Worm (Caenorhabditis elegans): ENCODE results near the gene C34C12.1.

C34C12.1 gene

ce11 chrIII:3476245-3476644, 22.1 kb downstream of the C34C12.1 start (continued):
- no peak for TF ChIP-seq ceh-45 (GFP tag; IDR thresholded peaks at IDR 0.05)
- peak; percentile 86 for TF ChIP-seq pag-3 (tag; optimal IDR thresholded peaks at IDR 0.05; ENCODE audit: borderline replicate concordance)
- TF ChIP-seq ceh-24 (tag; optimal IDR thresholded peaks at IDR 0.05), result no peak
- no peak for TF ChIP-seq sox-2 (GFP tag; IDR thresholded peaks at IDR 0.05)
- no peak for TF ChIP-seq ceh-6 (GFP tag; optimal IDR thresholded peaks at IDR 0.05)
- peak; percentile 72 for TF ChIP-seq ttx-3 (tag; optimal IDR thresholded peaks at IDR 0.05)
- peak; percentile 96 for TF ChIP-seq ceh-2 (tag; optimal IDR thresholded peaks at IDR 0.05)
- TF ChIP-seq hlh-30 (tag; optimal IDR thresholded peaks at IDR 0.05; ENCODE audit: insufficient read depth), result no peak
- TF ChIP-seq eyg-1 (tag; optimal IDR thresholded peaks at IDR 0.05), result peak; percentile 51
- no peak for TF ChIP-seq npax-4 (tag; optimal IDR thresholded peaks at IDR 0.05)
- TF ChIP-seq ceh-19 (GFP tag; optimal IDR thresholded peaks at IDR 0.05), result peak; percentile 59
- peak; percentile 73 for TF ChIP-seq ztf-16 (tag; optimal IDR thresholded peaks at IDR 0.05)
- peak; percentile 95 for TF ChIP-seq fax-1 (tag; optimal IDR thresholded peaks at IDR 0.05)
- TF ChIP-seq lim-6 (tag; optimal IDR thresholded peaks at IDR 0.05), result peak; percentile 94
- TF ChIP-seq nfya-1 (tag; optimal IDR thresholded peaks at IDR 0.05), result no peak
- no peak for TF ChIP-seq odd-2 (tag; optimal IDR thresholded peaks at IDR 0.05)
- TF ChIP-seq gmeb-2 (tag; optimal IDR thresholded peaks at IDR 0.05), result peak; percentile 43
- TF ChIP-seq rnt-1 (tag; optimal IDR thresholded peaks at IDR 0.05), result peak; percentile 87
- TF ChIP-seq hlh-8 (tag; optimal IDR thresholded peaks at IDR 0.05), result peak; percentile 93
- no peak for TF ChIP-seq sox-4 (tag; optimal IDR thresholded peaks at IDR 0.05)
- peak; percentile 70 for TF ChIP-seq unc-42 (tag; optimal IDR thresholded peaks at IDR 0.05)
- peak; percentile 82 for TF ChIP-seq unc-86 (tag; optimal IDR thresholded peaks at IDR 0.05)
- TF ChIP-seq K09A11.1 (tag; optimal IDR thresholded peaks at IDR 0.05; ENCODE audit: insufficient read depth), result no peak
- no peak for TF ChIP-seq hlh-13 (GFP tag; optimal IDR thresholded peaks at IDR 0.05)
- peak; percentile 97 for TF ChIP-seq tbx-2 (tag; optimal IDR thresholded peaks at IDR 0.05)
- TF ChIP-seq pax-1 (tag; optimal IDR thresholded peaks at IDR 0.05), result no peak
- TF ChIP-seq F13H6.1 (tag; optimal IDR thresholded peaks at IDR 0.05), result peak; percentile 79
- peak; percentile 81 for TF ChIP-seq hlh-15 (tag; optimal IDR thresholded peaks at IDR 0.05)
- TF ChIP-seq ceh-22 (tag; optimal IDR thresholded peaks at IDR 0.05), result no peak
- peak; percentile 44 for TF ChIP-seq dmd-4 (tag; optimal IDR thresholded peaks at IDR 0.05; ENCODE audit: borderline replicate concordance)
- peak; percentile 32 for TF ChIP-seq ceh-18 (tag; optimal IDR thresholded peaks at IDR 0.05)
- TF ChIP-seq unc-3 (GFP tag; conservative IDR thresholded peaks at IDR 0.05), result no peak
- TF ChIP-seq unc-3 (tag; optimal IDR thresholded peaks at IDR 0.05), result peak; percentile 88
- peak; percentile 53 for TF ChIP-seq Y22D7AL.16 (tag; optimal IDR thresholded peaks at IDR 0.05)
- peak; percentile 99 for TF ChIP-seq C08G9.2 (tag; optimal IDR thresholded peaks at IDR 0.05)

- TF ChIP-seq madf-2 (tag; optimal IDR thresholded peaks at IDR 0.05) (no peak), dve-1 (tag; optimal IDR thresholded peaks at IDR 0.05) (peak; percentile 90)
Measured at ce11 chrIII:3477375-3477774, 23.2 kb downstream of the C34C12.1 start.

ce11 chrIII:3478795-3479398, 24.8 kb downstream of the C34C12.1 start:
- no peak for TF ChIP-seq lin-11 (tag; optimal IDR thresholded peaks at IDR 0.05)
- TF ChIP-seq nfya-1 (tag; optimal IDR thresholded peaks at IDR 0.05), result peak; percentile 86

ce11 chrIII:3480236-3480635, 26.1 kb downstream of the C34C12.1 start:
- TF ChIP-seq ttx-3 (tag; optimal IDR thresholded peaks at IDR 0.05) (no peak), nhr-11 (tag; optimal IDR thresholded peaks at IDR 0.05) (no peak), sox-4 (tag; optimal IDR thresholded peaks at IDR 0.05) (no peak), odd-2 (tag; optimal IDR thresholded peaks at IDR 0.05) (no peak), pha-2 (tag; optimal IDR thresholded peaks at IDR 0.05) (no peak), ztf-16 (tag; optimal IDR thresholded peaks at IDR 0.05) (no peak), hlh-30 (tag; optimal IDR thresholded peaks at IDR 0.05; ENCODE audit: insufficient read depth) (peak; percentile 19)

Data from whole organism, late embryonic.